Fruit fly (Drosophila melanogaster): Measurements from ENCODE around the gene Mitofilin.
A peak's percentile ranks its signal among the peaks of the same experiment; 100 is the strongest.

- TF ChIP-seq kay (GFP tag; ENCODE audit: borderline replicate concordance), result no peak
- TF ChIP-seq CG1620 (GFP tag; optimal IDR thresholded peaks at IDR 0.05), result no peak
- no peak for TF ChIP-seq Clk (GFP tag; optimal IDR thresholded peaks at IDR 0.05)
- TF ChIP-seq pad (GFP tag; optimal IDR thresholded peaks at IDR 0.05), result peak; percentile 80
- TF ChIP-seq CG5204 (GFP tag; optimal IDR thresholded peaks at IDR 0.05), result no peak
- no peak for TF ChIP-seq Hr96 (GFP tag; optimal IDR thresholded peaks at IDR 0.05)
Measured at dm6 chr3R:21972069-21972468, 51.1 kb downstream of the Mitofilin start.
